Worm (Caenorhabditis elegans) whole organism, L4/young adult: Measurements from ENCODE around the gene Y57A10A.31.

Source experiments
- dao-5 ChIP-seq: sonication (generic microtip); optimal IDR thresholded peaks from 2 replicates; lab custom pipeline; 2016; ENCODE audit warnings: missing genotype, missing genetic modification characterization, moderate library complexity, missing compliant biosample characterization
- him-1 ChIP-seq: sonication (generic microtip); optimal IDR thresholded peaks from 2 replicates; lab custom pipeline; 2016; ENCODE audit warnings: missing genotype, missing genetic modification reagents, missing genetic modification characterization, missing compliant biosample characterization

DNA sequence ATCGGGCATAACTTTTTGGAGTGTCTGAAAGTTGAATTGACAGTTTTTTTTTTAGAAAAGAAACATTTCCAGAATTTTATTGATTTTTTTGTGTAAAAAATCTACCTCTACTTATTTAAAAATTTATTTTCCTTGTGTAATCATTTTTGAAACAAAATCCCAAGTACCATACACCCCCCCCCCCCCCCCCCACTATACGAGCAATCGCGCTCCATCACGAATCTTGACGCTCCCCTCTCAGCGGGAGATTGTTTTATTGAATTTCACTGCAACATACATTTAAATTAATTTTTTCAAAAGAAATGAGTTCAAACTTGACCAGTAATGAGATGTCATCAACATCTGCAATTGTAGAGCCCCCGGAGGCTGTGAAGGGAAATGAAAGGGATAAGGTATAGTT, 50.5 kb downstream of the Y57A10A.31 start, which contains the start of gene sop-2:
- no peak for TF ChIP-seq him-1 (tag; lab: Kevin White, UChicago)
- no peak for TF ChIP-seq dao-5 (tag; lab: Kevin White, UChicago)
